Worm (Caenorhabditis elegans) whole organism, L1 larva: Measurements from ENCODE around the gene fbxa-56.

ENCODE experiments used
- ama-1 ChIP-seq: fragments of 150-350 bp; optimal IDR thresholded peaks from 2 replicates; lab custom pipeline; 2014
- dpl-1 ChIP-seq, 3 experiments: fragments of 150-350 bp in 2 of 3; sonication (generic microtip) in 1 of 3; optimal IDR thresholded peaks; 2 replicates each; lab custom pipeline; 2014 to 2017; ENCODE audit warnings: missing biosample characterization in 3 of 3, missing genetic modification characterization in 3 of 3, missing genetic modification reagents in 3 of 3
- dsc-1 ChIP-seq: sonication (generic microtip); optimal IDR thresholded peaks from 2 replicates; lab custom pipeline; 2016; ENCODE audit warnings: mild to moderate bottlenecking, missing genetic modification characterization, missing compliant biosample characterization
- lin-14 ChIP-seq: fragments of 200-800 bp; sonication (Bioruptor generic); optimal IDR thresholded peaks from 2 replicates; lab custom pipeline; 2018; ENCODE audit warnings: mild to moderate bottlenecking, missing genetic modification characterization, moderate library complexity, missing compliant biosample characterization
- nhr-76 ChIP-seq: sonication (generic microtip); optimal IDR thresholded peaks from 2 replicates; lab custom pipeline; 2017; ENCODE audit warnings: missing biosample characterization, missing genetic modification characterization
- nhr-90 ChIP-seq: sonication (generic microtip); optimal IDR thresholded peaks from 2 replicates; lab custom pipeline; 2016; ENCODE audit warnings: mild to moderate bottlenecking, missing genetic modification characterization, missing compliant biosample characterization; ENCODE audit not compliant: poor library complexity
- pax-3 ChIP-seq: fragments of 200-800 bp; sonication (Bioruptor generic); optimal IDR thresholded peaks from 2 replicates; lab custom pipeline; 2018; ENCODE audit warnings: mild to moderate bottlenecking, missing genetic modification characterization, moderate library complexity, missing compliant biosample characterization
- skn-1 ChIP-seq: fragments of 150-350 bp; optimal IDR thresholded peaks from 2 replicates; lab custom pipeline; 2014; ENCODE audit warnings: missing biosample characterization, missing genetic modification characterization
- unc-86 ChIP-seq: sonication (generic microtip); optimal IDR thresholded peaks from 2 replicates; lab custom pipeline; 2016; ENCODE audit warnings: missing genetic modification characterization, missing compliant biosample characterization

- no peak for TF ChIP-seq lin-14 (GFP tag; lab: Kevin White, UChicago)
- no peak for TF ChIP-seq ama-1 (lab: Kevin White, UChicago)
- TF ChIP-seq nhr-90: no peak
- no peak for TF ChIP-seq dsc-1
- TF ChIP-seq skn-1 (tag; lab: Kevin White, UChicago): no peak
- TF ChIP-seq nhr-76 (tag; lab: Kevin White, UChicago): no peak
- TF ChIP-seq unc-86 (tag; lab: Kevin White, UChicago): no peak
- TF ChIP-seq pax-3 (tag; lab: Kevin White, UChicago): no peak
- no peak for TF ChIP-seq dpl-1 (GFP tag; optimal IDR thresholded peaks at IDR 0.05; lab: Kevin White, UChicago)
Measured at ce11 chrIII:955981-956380, 18.1 kb upstream of the fbxa-56 start, which contains the start of gene fbxa-54.
